Worm (Caenorhabditis elegans) whole organism, L2 larva: Measurements from ENCODE around the gene lron-7.

Experiments used
- ama-1 ChIP-seq: fragments of 150-350 bp; optimal IDR thresholded peaks from 2 replicates; lab custom pipeline; 2018; ENCODE audit warnings: inconsistent platforms
- blmp-1 ChIP-seq: sonication (generic microtip); optimal IDR thresholded peaks from 2 replicates; lab custom pipeline; 2017; ENCODE audit warnings: missing genetic modification characterization, mild to moderate bottlenecking, missing compliant biosample characterization, antibody characterized with exemption, moderate library complexity; ENCODE audit not compliant: insufficient read depth
- dmd-4 ChIP-seq: sonication (generic microtip); optimal IDR thresholded peaks from 2 replicates; lab custom pipeline; 2017; ENCODE audit warnings: missing biosample characterization, missing genetic modification characterization
- lin-13 ChIP-seq: fragments of 150-350 bp; optimal IDR thresholded peaks from 2 replicates; lab custom pipeline; 2014; ENCODE audit warnings: missing biosample characterization, missing genetic modification reagents, missing genetic modification characterization
- lin-39 ChIP-seq: fragments of 150-350 bp; optimal IDR thresholded peaks from 2 replicates; lab custom pipeline; 2014; ENCODE audit warnings: missing biosample characterization, missing genetic modification reagents, missing genetic modification characterization
- nhr-11 ChIP-seq: fragments of 150-350 bp; optimal IDR thresholded peaks from 2 replicates; lab custom pipeline; 2014; ENCODE audit warnings: missing biosample characterization, missing genetic modification characterization

DNA sequence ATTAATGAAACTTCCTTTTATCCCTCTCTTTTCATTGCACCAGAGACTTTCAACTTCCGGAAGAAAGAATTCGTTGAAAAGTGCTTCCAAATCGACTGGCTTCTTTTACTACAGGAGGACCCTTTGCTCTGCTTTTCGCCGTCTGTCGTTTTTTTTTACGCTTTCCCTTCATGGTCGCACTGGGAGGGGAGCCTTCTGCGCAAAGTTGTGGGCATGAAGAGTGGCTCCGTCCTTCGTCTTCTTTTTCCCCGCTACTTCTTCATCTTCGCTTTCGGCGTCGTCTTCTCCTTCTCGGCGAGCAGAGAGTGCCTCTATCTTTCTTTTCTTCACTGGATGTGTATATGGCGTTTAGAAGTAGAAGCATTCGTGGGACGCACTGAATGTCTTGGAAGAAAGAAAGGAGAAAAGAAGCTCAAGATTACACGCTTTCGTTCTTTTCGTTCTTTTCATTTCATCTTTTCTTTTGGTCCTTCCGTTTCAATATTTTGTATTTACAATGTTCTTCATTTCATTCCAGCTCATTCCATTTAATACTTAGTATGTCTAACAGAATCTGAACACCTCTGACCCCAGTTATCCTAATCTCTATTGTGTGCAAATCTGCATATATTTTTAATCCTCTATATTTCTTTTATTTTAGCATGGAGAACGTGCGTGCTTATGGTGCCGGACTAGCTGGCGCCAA, 35.2 kb downstream of the lron-7 start, which contains the start of gene sng-1:
- TF ChIP-seq nhr-11 (no peak), blmp-1 (tag; lab: Kevin White, UChicago) (no peak), ama-1 (lab: Kevin White, UChicago) (no peak), lin-13 (GFP tag; lab: Kevin White, UChicago) (no peak), lin-39 (tag; lab: Kevin White, UChicago) (no peak), dmd-4 (tag; lab: Kevin White, UChicago) (no peak)
